Worm (Caenorhabditis elegans) whole organism, mixed stage, embryonic: ENCODE data around the gene gasr-8.

ENCODE experiments used
- M03D4.4 ChIP-seq: sonication (generic microtip); optimal IDR thresholded peaks from 2 replicates; lab custom pipeline; 2017; ENCODE audit warnings: mild to moderate bottlenecking, missing genetic modification characterization, missing compliant biosample characterization
- bed-3 ChIP-seq: fragments of 200-800 bp; sonication (Bioruptor generic); optimal IDR thresholded peaks from 3 replicates; lab custom pipeline; 2018; ENCODE audit warnings: mild to moderate bottlenecking, missing genetic modification characterization, moderate library complexity, missing compliant biosample characterization
- ceh-43 ChIP-seq: fragments of 200-800 bp; sonication (Bioruptor generic); optimal IDR thresholded peaks from 2 replicates; lab custom pipeline; 2018; ENCODE audit warnings: mild to moderate bottlenecking, missing genetic modification characterization, moderate library complexity, missing compliant biosample characterization
- ceh-83 ChIP-seq: fragments of 200-800 bp; sonication (Bioruptor generic); optimal IDR thresholded peaks from 2 replicates; lab custom pipeline; 2018; ENCODE audit warnings: mild to moderate bottlenecking, missing genetic modification characterization, missing compliant biosample characterization
- ces-1 ChIP-seq: fragments of 150-350 bp; optimal IDR thresholded peaks from 2 replicates; lab custom pipeline; 2014; ENCODE audit warnings: missing biosample characterization, missing genetic modification reagents, missing genetic modification characterization
- cnd-1 ChIP-seq: fragments of 200-800 bp; sonication (Bioruptor generic); optimal IDR thresholded peaks from 2 replicates; lab custom pipeline; 2018; ENCODE audit warnings: mild to moderate bottlenecking, missing genetic modification characterization, missing compliant biosample characterization
- drap-1 ChIP-seq: fragments of 200-800 bp; sonication (Bioruptor generic); optimal IDR thresholded peaks from 3 replicates; lab custom pipeline; 2018; ENCODE audit warnings: mild to moderate bottlenecking, missing genetic modification characterization, missing compliant biosample characterization
- elt-1 ChIP-seq: sonication (generic microtip); optimal IDR thresholded peaks from 2 replicates; lab custom pipeline; 2017; ENCODE audit warnings: missing genetic modification characterization, mild to moderate bottlenecking, missing compliant biosample characterization, antibody characterized with exemption, moderate library complexity, borderline replicate concordance; ENCODE audit not compliant: insufficient read depth
- elt-3 ChIP-seq: fragments of 150-350 bp; optimal IDR thresholded peaks from 2 replicates; lab custom pipeline; 2014; ENCODE audit warnings: missing biosample characterization, missing genetic modification characterization
- ham-2 ChIP-seq: fragments of 200-800 bp; sonication (Bioruptor generic); optimal IDR thresholded peaks from 2 replicates; lab custom pipeline; 2018; ENCODE audit warnings: mild to moderate bottlenecking, missing genetic modification characterization, missing compliant biosample characterization
- hlh-1 ChIP-seq: fragments of 150-350 bp; optimal IDR thresholded peaks from 2 replicates; lab custom pipeline; 2014; ENCODE audit warnings: missing biosample characterization, missing genetic modification reagents, missing genetic modification characterization
- lin-13 ChIP-seq: fragments of 150-350 bp; optimal IDR thresholded peaks from 2 replicates; lab custom pipeline; 2014; ENCODE audit warnings: missing biosample characterization, missing genetic modification characterization
- lin-32 ChIP-seq: fragments of 200-800 bp; sonication (Bioruptor generic); optimal IDR thresholded peaks from 2 replicates; lab custom pipeline; 2018; ENCODE audit warnings: mild to moderate bottlenecking, missing genetic modification characterization, missing compliant biosample characterization
- mep-1 ChIP-seq: fragments of 150-350 bp; optimal IDR thresholded peaks from 2 replicates; lab custom pipeline; 2017; ENCODE audit warnings: missing biosample characterization, missing genetic modification reagents, missing genetic modification characterization, inconsistent platforms
- mls-2 ChIP-seq: sonication (generic microtip); optimal IDR thresholded peaks from 2 replicates; lab custom pipeline; 2016; ENCODE audit warnings: mild to moderate bottlenecking, missing genetic modification characterization, moderate library complexity, missing compliant biosample characterization
- nhr-12 ChIP-seq: fragments of 150-350 bp; optimal IDR thresholded peaks from 2 replicates; lab custom pipeline; 2014; ENCODE audit warnings: missing biosample characterization, missing genetic modification characterization
- nhr-2 ChIP-seq: fragments of 150-350 bp; optimal IDR thresholded peaks from 2 replicates; lab custom pipeline; 2014; ENCODE audit warnings: missing biosample characterization, missing genetic modification characterization
- nhr-237 ChIP-seq: fragments of 150-350 bp; optimal IDR thresholded peaks from 2 replicates; lab custom pipeline; 2014; ENCODE audit warnings: missing biosample characterization, missing genetic modification characterization
- nhr-76 ChIP-seq: sonication (generic microtip); optimal IDR thresholded peaks from 2 replicates; lab custom pipeline; 2017; ENCODE audit warnings: missing biosample characterization, missing genetic modification characterization
- sem-2 ChIP-seq: fragments of 200-800 bp; sonication (Bioruptor generic); optimal IDR thresholded peaks from 2 replicates; lab custom pipeline; 2018; ENCODE audit warnings: mild to moderate bottlenecking, missing genetic modification characterization, missing compliant biosample characterization
- snpc-4 ChIP-seq: fragments of 150-350 bp; optimal IDR thresholded peaks from 2 replicates; lab custom pipeline; 2014; ENCODE audit warnings: missing biosample characterization, missing genetic modification characterization
- sptf-1 ChIP-seq: sonication (generic microtip); optimal IDR thresholded peaks from 2 replicates; lab custom pipeline; 2017; ENCODE audit warnings: mild to moderate bottlenecking, missing genetic modification characterization, moderate library complexity, missing compliant biosample characterization
- tbx-8 ChIP-seq: fragments of 200-800 bp; sonication (Bioruptor generic); optimal IDR thresholded peaks from 2 replicates; lab custom pipeline; 2018; ENCODE audit warnings: mild to moderate bottlenecking, missing genetic modification characterization, moderate library complexity, missing compliant biosample characterization
- unc-120 ChIP-seq: sonication (generic microtip); optimal IDR thresholded peaks from 2 replicates; lab custom pipeline; 2017; ENCODE audit warnings: missing genetic modification characterization, missing compliant biosample characterization; ENCODE audit not compliant: poor library complexity, severe bottlenecking
- unc-39 ChIP-seq: fragments of 150-350 bp; optimal IDR thresholded peaks from 2 replicates; lab custom pipeline; 2014; ENCODE audit warnings: missing biosample characterization, missing genetic modification characterization
- unc-62 ChIP-seq: fragments of 150-350 bp; optimal IDR thresholded peaks from 2 replicates; lab custom pipeline; 2014; ENCODE audit warnings: missing biosample characterization, missing genetic modification reagents, missing genetic modification characterization
- zip-8 ChIP-seq: fragments of 150-350 bp; optimal IDR thresholded peaks from 2 replicates; lab custom pipeline; 2014; ENCODE audit warnings: missing biosample characterization, missing genetic modification characterization
- ztf-11 ChIP-seq: fragments of 150-350 bp; optimal IDR thresholded peaks from 2 replicates; lab custom pipeline; 2014; ENCODE audit warnings: missing biosample characterization, missing genetic modification characterization

gasr-8 gene

DNA sequence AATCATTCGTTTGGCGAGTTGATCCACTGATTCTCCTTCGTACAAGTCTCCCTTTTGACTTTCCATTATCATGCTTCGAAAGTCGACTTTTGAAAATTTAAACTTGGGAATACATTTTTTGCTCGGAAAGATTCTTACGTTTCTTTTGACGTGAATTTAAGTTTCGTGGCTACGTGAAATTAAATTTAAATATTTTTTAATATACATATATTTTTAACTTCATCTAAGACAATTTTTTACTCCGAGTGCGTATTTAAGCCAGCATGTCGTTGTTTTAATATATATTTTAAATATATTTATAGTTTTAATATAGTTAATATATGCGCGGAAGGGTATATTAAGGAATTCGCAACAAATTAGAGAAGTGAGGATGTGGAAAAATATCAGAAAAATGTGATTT lies 26.7 kb downstream of the gasr-8 start, which contains the start of gene R08A2.2:
TSS of gene R08A2.2 (minus strand) at position 101 of the 400 bp plus-strand sequence.
- TF ChIP-seq M03D4.4 = no peak
- TF ChIP-seq unc-62 (GFP tag; lab: Kevin White, UChicago) = no peak
- TF ChIP-seq snpc-4 (tag; lab: Kevin White, UChicago) = no peak
- no peak for TF ChIP-seq mls-2 (tag; lab: Kevin White, UChicago)
- no peak for TF ChIP-seq sptf-1 (tag; lab: Kevin White, UChicago)
- TF ChIP-seq tbx-8 = no peak
- no peak for TF ChIP-seq nhr-12
- TF ChIP-seq sem-2 (GFP tag; lab: Kevin White, UChicago) = no peak
- no peak for TF ChIP-seq ces-1 (GFP tag; lab: Kevin White, UChicago)
- TF ChIP-seq nhr-237 (tag; lab: Kevin White, UChicago) = no peak
- no peak for TF ChIP-seq elt-3 (tag; lab: Kevin White, UChicago)
- TF ChIP-seq ham-2 (GFP tag; lab: Kevin White, UChicago) = no peak
- TF ChIP-seq nhr-2 (tag; lab: Kevin White, UChicago) = no peak
- no peak for TF ChIP-seq unc-120
- no peak for TF ChIP-seq unc-39
- TF ChIP-seq ceh-43 (GFP tag; lab: Kevin White, UChicago) = no peak
- TF ChIP-seq cnd-1 (tag; lab: Kevin White, UChicago) = no peak
- TF ChIP-seq, all 35 proteins: peak for 0

ce11 chrV:14716114-14716513 lies 27.2 kb downstream of the gasr-8 start, which contains the start of gene fbxa-147:
fbxa-147 (plus strand) TSS chrV:14716499.
- no peak for TF ChIP-seq mep-1
- TF ChIP-seq ceh-43 (GFP tag; lab: Kevin White, UChicago) = no peak
- no peak for TF ChIP-seq elt-1 (tag; lab: Kevin White, UChicago)
- TF ChIP-seq lin-13 (tag; lab: Kevin White, UChicago) = no peak
- no peak for TF ChIP-seq lin-32 (GFP tag; lab: Kevin White, UChicago)
- no peak for TF ChIP-seq drap-1 (GFP tag; lab: Kevin White, UChicago)

- no peak for TF ChIP-seq drap-1 (GFP tag; lab: Kevin White, UChicago)
- no peak for TF ChIP-seq ztf-11
- no peak for TF ChIP-seq lin-32 (GFP tag; lab: Kevin White, UChicago)
- TF ChIP-seq elt-1 (tag; lab: Kevin White, UChicago) = no peak
- TF ChIP-seq zip-8 (tag; lab: Kevin White, UChicago) = no peak
- TF ChIP-seq unc-62 (GFP tag; lab: Kevin White, UChicago) = no peak
- TF ChIP-seq sem-2 (GFP tag; lab: Kevin White, UChicago) = no peak
- no peak for TF ChIP-seq nhr-237 (tag; lab: Kevin White, UChicago)
- no peak for TF ChIP-seq hlh-1
Observed at ce11 chrV:14719491-14719890, 30.6 kb downstream of the gasr-8 start, which contains the start of gene R08A2.1. R08A2.1 (minus strand) TSS chrV:14719591.

ce11 chrV:14723020-14723419 lies 34.1 kb downstream of the gasr-8 start, which contains the start of gene R08A2.7:
R08A2.7 (plus strand) TSS chrV:14723320.
- TF ChIP-seq bed-3 (GFP tag; lab: Kevin White, UChicago) = no peak
- TF ChIP-seq cnd-1 (tag; lab: Kevin White, UChicago) = no peak
- TF ChIP-seq hlh-1 = no peak
- no peak for TF ChIP-seq snpc-4 (tag; lab: Kevin White, UChicago)
- no peak for TF ChIP-seq unc-120
- no peak for TF ChIP-seq nhr-237 (tag; lab: Kevin White, UChicago)
- TF ChIP-seq lin-13 (tag; lab: Kevin White, UChicago) = no peak
- no peak for TF ChIP-seq tbx-8
- TF ChIP-seq ceh-43 (GFP tag; lab: Kevin White, UChicago) = no peak
- TF ChIP-seq M03D4.4 = no peak
- TF ChIP-seq ham-2 (GFP tag; lab: Kevin White, UChicago) = no peak

DNA sequence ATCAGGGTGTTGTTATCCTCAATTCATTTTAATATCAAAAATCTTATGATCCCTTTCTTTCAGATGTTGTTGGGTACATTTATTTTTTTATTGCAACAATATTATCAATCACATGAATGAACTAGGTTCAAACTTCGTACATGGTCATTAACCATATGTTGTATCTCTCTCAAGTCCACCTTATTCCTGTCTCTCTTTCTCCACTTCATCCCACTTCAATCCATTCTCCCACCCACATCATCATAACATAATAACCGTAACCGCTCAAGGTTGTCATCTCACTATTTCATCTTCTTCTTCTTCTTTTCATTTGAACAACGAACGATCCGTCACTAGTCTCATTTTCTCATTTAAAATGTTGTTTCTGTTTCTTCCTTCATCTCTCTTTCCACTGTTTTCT lies 36.5 kb downstream of the gasr-8 start:
- TF ChIP-seq mls-2 (tag; lab: Kevin White, UChicago) (no peak), snpc-4 (tag; lab: Kevin White, UChicago) (no peak)

ce11 chrV:14726596-14726995 lies 37.7 kb downstream of the gasr-8 start, which contains the start of gene Y50E8A.1:
Y50E8A.1 (plus strand) TSS chrV:14726896.
- no peak for TF ChIP-seq nhr-12
- TF ChIP-seq ham-2 (GFP tag; lab: Kevin White, UChicago) = no peak
- TF ChIP-seq ces-1 (GFP tag; lab: Kevin White, UChicago) = no peak
- no peak for TF ChIP-seq sem-2 (GFP tag; lab: Kevin White, UChicago)
- TF ChIP-seq lin-32 (GFP tag; lab: Kevin White, UChicago) = no peak
- no peak for TF ChIP-seq nhr-76 (tag; lab: Kevin White, UChicago)
- TF ChIP-seq ceh-43 (GFP tag; lab: Kevin White, UChicago) = no peak
- no peak for TF ChIP-seq elt-1 (tag; lab: Kevin White, UChicago)
- TF ChIP-seq hlh-1 = no peak
- TF ChIP-seq ceh-83 (GFP tag; lab: Kevin White, UChicago) = no peak
- no peak for TF ChIP-seq lin-13 (tag; lab: Kevin White, UChicago)
- TF ChIP-seq unc-62 (GFP tag; lab: Kevin White, UChicago) = no peak
- no peak for TF ChIP-seq nhr-2 (tag; lab: Kevin White, UChicago)
